Worm (Caenorhabditis elegans): ENCODE results near the gene atgp-1.

DNA sequence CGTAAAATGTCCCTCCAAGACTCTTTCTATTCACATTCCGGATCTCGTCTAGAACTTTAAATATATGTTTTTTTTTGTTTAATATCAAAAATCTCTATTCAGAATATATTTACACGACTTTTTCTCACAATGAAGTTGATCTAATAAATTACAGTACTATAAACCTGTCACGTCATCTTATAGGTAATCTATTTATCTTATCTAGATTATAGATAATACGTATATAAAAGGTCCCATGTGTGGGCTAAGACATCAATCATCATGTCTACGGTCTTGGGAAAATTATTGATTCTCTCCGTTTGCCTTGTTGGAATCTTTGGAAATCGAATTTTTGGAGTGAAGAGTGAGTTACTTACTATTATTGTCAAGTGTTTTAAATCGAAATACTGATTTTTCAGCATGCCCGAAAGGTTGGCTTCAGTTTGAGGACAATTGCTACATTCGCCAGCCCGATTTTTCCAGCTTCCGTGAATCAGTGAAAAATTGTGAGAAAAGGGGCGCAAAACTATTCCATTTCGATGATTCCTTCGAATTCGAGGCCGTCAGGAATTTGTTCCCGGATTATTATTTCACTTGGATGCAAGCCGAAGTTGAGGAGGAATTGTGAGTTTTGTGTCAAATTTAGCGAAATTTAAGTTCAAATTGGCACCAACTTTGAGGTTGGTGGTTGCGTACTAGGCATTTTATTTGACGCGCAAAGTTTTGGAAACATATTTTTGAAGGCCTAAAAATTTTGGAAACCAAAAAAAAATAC lies 7.7 kb downstream of the atgp-1 start, which contains the start of gene clec-196:
- TF ChIP-seq unc-62 (GFP tag; optimal IDR thresholded peaks at IDR 0.05) (peak; percentile 81), lin-13 (tag; optimal IDR thresholded peaks at IDR 0.05) (no peak), lsy-2 (tag; optimal IDR thresholded peaks at IDR 0.05) (no peak), mep-1 (tag; optimal IDR thresholded peaks at IDR 0.05) (no peak), cnd-1 (tag; optimal IDR thresholded peaks at IDR 0.05) (no peak), ztf-11 (tag; optimal IDR thresholded peaks at IDR 0.05) (no peak)
